Fruit fly (Drosophila melanogaster) whole organism, embryonic: Measurements from ENCODE around the gene BTBD9.

Experiments
- Asciz ChIP-seq: fragments of 200-800 bp; sonication (Bioruptor generic); optimal IDR thresholded peaks from 2 replicates; lab custom pipeline; 2017; ENCODE audit warnings: missing biosample characterization, mild to moderate bottlenecking, missing genetic modification characterization, missing genetic modification reagents
- Bdp1 ChIP-seq: fragments of 200-800 bp; sonication (Bioruptor generic); optimal IDR thresholded peaks from 3 replicates; lab custom pipeline; 2016; ENCODE audit warnings: missing biosample characterization, missing genetic modification characterization
- C15 ChIP-seq: fragments of 200-800 bp; sonication (Bioruptor generic); IDR thresholded peaks from 3 replicates; pipeline ENCODE4 v1.3.6; 2022; ENCODE audit warnings: missing biosample characterization, missing genetic modification characterization
- CG10209 ChIP-seq: fragments of 200-800 bp; sonication (Bioruptor generic); optimal IDR thresholded peaks from 3 replicates; lab custom pipeline; 2017; ENCODE audit warnings: missing biosample characterization, mild to moderate bottlenecking, missing genetic modification characterization, missing genetic modification reagents
- CG10565 ChIP-seq: fragments of 200-800 bp; sonication (Bioruptor generic); optimal IDR thresholded peaks from 3 replicates; lab custom pipeline; 2016; ENCODE audit warnings: missing biosample characterization, mild to moderate bottlenecking, missing genetic modification characterization
- CG11085 ChIP-seq: fragments of 200-800 bp; sonication (Bioruptor generic); IDR thresholded peaks from 2 replicates; pipeline ENCODE4 v1.3.6; 2022; ENCODE audit warnings: missing biosample characterization, missing genetic modification characterization
- CG11560 ChIP-seq: fragments of 200-800 bp; sonication (Bioruptor generic); IDR thresholded peaks from 3 replicates; pipeline ENCODE4 v1.3.6; 2022; ENCODE audit warnings: missing biosample characterization, missing genetic modification characterization
- CG13287 ChIP-seq: fragments of 200-800 bp; sonication (Bioruptor generic); IDR thresholded peaks from 2 replicates; pipeline ENCODE4 v1.3.6; 2022; ENCODE audit warnings: missing biosample characterization, missing genetic modification characterization; ENCODE audit not compliant: partially characterized antibody
- CG1647 ChIP-seq: fragments of 200-800 bp; sonication (Bioruptor generic); optimal IDR thresholded peaks from 3 replicates; lab custom pipeline; 2016; ENCODE audit warnings: missing biosample characterization, missing genetic modification characterization
- CG17612 ChIP-seq: fragments of 200-800 bp; sonication (Bioruptor generic); IDR thresholded peaks from 2 replicates; pipeline ENCODE4 v1.3.6; 2022; ENCODE audit warnings: missing biosample characterization, missing genetic modification characterization
- CG32767 ChIP-seq: fragments of 200-800 bp; sonication (Bioruptor generic); IDR thresholded peaks from 2 replicates; pipeline ENCODE4 v1.3.6; 2022; ENCODE audit warnings: missing biosample characterization, missing genetic modification characterization
- CG4617 ChIP-seq: fragments of 200-800 bp; sonication (Bioruptor generic); optimal IDR thresholded peaks from 3 replicates; lab custom pipeline; 2016; ENCODE audit warnings: missing biosample characterization, missing genetic modification characterization, borderline replicate concordance
- CG7928 ChIP-seq: fragments of 200-800 bp; sonication (Bioruptor generic); optimal IDR thresholded peaks from 2 replicates; lab custom pipeline; 2017; ENCODE audit warnings: missing biosample characterization, mild to moderate bottlenecking, missing genetic modification characterization
- CG8359 ChIP-seq: fragments of 200-800 bp; sonication (Bioruptor generic); optimal IDR thresholded peaks from 2 replicates; lab custom pipeline; 2017; ENCODE audit warnings: missing biosample characterization, mild to moderate bottlenecking, missing genetic modification characterization, borderline replicate concordance
- CG8388 ChIP-seq: fragments of 200-800 bp; sonication (Bioruptor generic); optimal IDR thresholded peaks from 2 replicates; lab custom pipeline; 2019; ENCODE audit warnings: missing biosample characterization, mild to moderate bottlenecking, missing genetic modification characterization, moderate library complexity
- CG9932 ChIP-seq: fragments of 200-800 bp; sonication (Bioruptor generic); IDR thresholded peaks from 2 replicates; pipeline ENCODE4 v1.3.6; 2022; ENCODE audit warnings: missing biosample characterization, missing genetic modification characterization
- CTCF ChIP-seq: fragments of 200-800 bp; sonication (Bioruptor generic); optimal IDR thresholded peaks from 2 replicates; lab custom pipeline; 2017; ENCODE audit warnings: missing biosample characterization, mild to moderate bottlenecking, missing genetic modification characterization, moderate library complexity
- Dek ChIP-seq: fragments of 200-800 bp; sonication (Bioruptor generic); optimal IDR thresholded peaks from 3 replicates; lab custom pipeline; 2019; ENCODE audit warnings: missing biosample characterization, mild to moderate bottlenecking, missing genetic modification characterization, moderate library complexity
- Dll ChIP-seq: fragments of 200-800 bp; sonication (Bioruptor generic); IDR thresholded peaks from 4 replicates; pipeline ENCODE4 v1.3.6; 2022; ENCODE audit warnings: missing biosample characterization, missing genetic modification characterization; ENCODE audit not compliant: partially characterized antibody
- E2f1 ChIP-seq: fragments of 200-800 bp; sonication (Bioruptor generic); IDR thresholded peaks from 2 replicates; pipeline ENCODE4 v1.3.6; 2022; ENCODE audit warnings: missing biosample characterization, missing genetic modification characterization
- Gsc ChIP-seq: fragments of 200-800 bp; sonication (Bioruptor generic); IDR thresholded peaks from 2 replicates; pipeline ENCODE4 v1.3.6; 2022; ENCODE audit warnings: missing biosample characterization, missing genetic modification characterization
- HLHmδ ChIP-seq: fragments of 200-800 bp; sonication (Bioruptor generic); optimal IDR thresholded peaks from 2 replicates; lab custom pipeline; 2018; ENCODE audit warnings: missing biosample characterization, mild to moderate bottlenecking, missing genetic modification characterization, moderate library complexity
- Hand ChIP-seq: fragments of 200-800 bp; sonication (Bioruptor generic); optimal IDR thresholded peaks from 2 replicates; lab custom pipeline; 2017; ENCODE audit warnings: mild to moderate bottlenecking, missing biosample characterization, missing genetic modification reagents, missing genetic modification characterization
- Hey ChIP-seq: fragments of 200-800 bp; sonication (Bioruptor generic); optimal IDR thresholded peaks from 3 replicates; lab custom pipeline; 2018; ENCODE audit warnings: missing biosample characterization, mild to moderate bottlenecking, missing genetic modification characterization
- Hr3 ChIP-seq: fragments of 200-800 bp; sonication (Bioruptor generic); optimal IDR thresholded peaks from 3 replicates; lab custom pipeline; 2016; ENCODE audit warnings: missing biosample characterization, missing genetic modification characterization
- Lim3 ChIP-seq: fragments of 200-800 bp; sonication (Bioruptor generic); IDR thresholded peaks from 2 replicates; pipeline ENCODE4 v1.3.6; 2022; ENCODE audit warnings: missing biosample characterization, missing genetic modification characterization
- Mad ChIP-seq: fragments of 200-800 bp; sonication (Bioruptor generic); optimal IDR thresholded peaks from 2 replicates; lab custom pipeline; 2016; ENCODE audit warnings: missing biosample characterization, missing genetic modification characterization
- Max ChIP-seq: fragments of 200-800 bp; sonication (Bioruptor generic); optimal IDR thresholded peaks from 2 replicates; lab custom pipeline; 2016; ENCODE audit warnings: missing biosample characterization, mild to moderate bottlenecking, missing genetic modification characterization
- Meics ChIP-seq: fragments of 200-800 bp; sonication (Bioruptor generic); optimal IDR thresholded peaks from 2 replicates; lab custom pipeline; 2017; ENCODE audit warnings: missing biosample characterization, mild to moderate bottlenecking, missing genetic modification characterization
- NfI ChIP-seq: fragments of 200-800 bp; sonication (Bioruptor generic); optimal IDR thresholded peaks from 3 replicates; lab custom pipeline; 2018; ENCODE audit warnings: missing biosample characterization, mild to moderate bottlenecking, missing genetic modification characterization, moderate library complexity
- Oli ChIP-seq: fragments of 200-800 bp; sonication (Bioruptor generic); optimal IDR thresholded peaks from 2 replicates; lab custom pipeline; 2018; ENCODE audit warnings: missing biosample characterization, mild to moderate bottlenecking, missing genetic modification characterization, moderate library complexity
- PHDP ChIP-seq: fragments of 200-800 bp; sonication (Bioruptor generic); optimal IDR thresholded peaks from 3 replicates; lab custom pipeline; 2018; ENCODE audit warnings: missing biosample characterization, mild to moderate bottlenecking, missing genetic modification characterization, moderate library complexity
- Stat92E ChIP-seq, 3 experiments: fragments of >200 bp in 2 of 3; fragments of 200-800 bp in 1 of 3; sonication (Bioruptor generic) in 1 of 3; optimal IDR thresholded peaks; 2 replicates each; lab custom pipeline; 2017 to 2019; ENCODE audit warnings: missing biosample characterization in 3 of 3, missing genetic modification characterization in 3 of 3, mild to moderate bottlenecking in 1 of 3, moderate library complexity in 1 of 3
- ap ChIP-seq: fragments of 200-800 bp; sonication (Bioruptor generic); IDR thresholded peaks from 2 replicates; pipeline ENCODE4 v1.3.6; 2022; ENCODE audit warnings: missing biosample characterization, missing genetic modification characterization
- ara ChIP-seq: fragments of 200-800 bp; sonication (Bioruptor generic); IDR thresholded peaks from 2 replicates; pipeline ENCODE4 v1.3.6; 2022; ENCODE audit warnings: missing biosample characterization, missing genetic modification characterization
- ato ChIP-seq: fragments of 200-800 bp; sonication (Bioruptor generic); IDR thresholded peaks from 2 replicates; pipeline ENCODE4 v1.3.6; 2022; ENCODE audit warnings: missing biosample characterization, missing genetic modification characterization; ENCODE audit not compliant: partially characterized antibody
- bigmax ChIP-seq: fragments of 200-800 bp; sonication (Bioruptor generic); optimal IDR thresholded peaks from 2 replicates; lab custom pipeline; 2018; ENCODE audit warnings: missing biosample characterization, mild to moderate bottlenecking, missing genetic modification characterization
- bsh ChIP-seq, 2 experiments: fragments of 200-800 bp; sonication (Bioruptor generic); optimal IDR thresholded peaks; 2 replicates each; lab custom pipeline; 2017 to 2018; ENCODE audit warnings: mild to moderate bottlenecking in 2 of 2, missing biosample characterization in 2 of 2, missing genetic modification characterization in 2 of 2, moderate library complexity in 1 of 2
- cad ChIP-seq: fragments of >200 bp; optimal IDR thresholded peaks from 2 replicates; lab custom pipeline; 2017; ENCODE audit warnings: missing biosample characterization, missing genetic modification characterization
- ci ChIP-seq: fragments of 200-800 bp; sonication (Bioruptor generic); IDR thresholded peaks from 3 replicates; pipeline ENCODE4 v1.3.6; 2022; ENCODE audit warnings: missing biosample characterization, missing genetic modification characterization
- fd102C ChIP-seq: fragments of 200-800 bp; sonication (Bioruptor generic); optimal IDR thresholded peaks from 2 replicates; lab custom pipeline; 2018; ENCODE audit warnings: missing biosample characterization, mild to moderate bottlenecking, missing genetic modification characterization, moderate library complexity
- fd3F ChIP-seq: fragments of 200-800 bp; sonication (Bioruptor generic); optimal IDR thresholded peaks from 2 replicates; lab custom pipeline; 2018; ENCODE audit warnings: missing biosample characterization, mild to moderate bottlenecking, missing genetic modification characterization, moderate library complexity
- grau ChIP-seq: fragments of 200-800 bp; optimal IDR thresholded peaks from 3 replicates; lab custom pipeline; 2019; ENCODE audit warnings: missing biosample characterization, mild to moderate bottlenecking, missing genetic modification characterization, moderate library complexity
- hkb ChIP-seq, 2 experiments: fragments of 200-800 bp in 1 of 2; fragments of >200 bp in 1 of 2; sonication (Bioruptor generic) in 1 of 2; IDR thresholded peaks in 1 of 2; optimal IDR thresholded peaks in 1 of 2; 2 replicates each; pipeline versions ENCODE4 v1.3.6 to Lab custom; 2017 to 2022; ENCODE audit warnings: missing biosample characterization in 1 of 2, missing genetic modification characterization in 1 of 2
- ken ChIP-seq: fragments of 200-800 bp; sonication (Bioruptor generic); IDR thresholded peaks from 3 replicates; pipeline ENCODE4 v1.3.6; 2022; ENCODE audit warnings: missing biosample characterization, missing genetic modification characterization
- nau ChIP-seq: fragments of 200-800 bp; sonication (Bioruptor generic); optimal IDR thresholded peaks from 3 replicates; lab custom pipeline; 2017; ENCODE audit warnings: missing biosample characterization, mild to moderate bottlenecking, missing genetic modification characterization, missing genetic modification reagents
- repo ChIP-seq: fragments of 200-800 bp; sonication (Bioruptor generic); optimal IDR thresholded peaks from 2 replicates; lab custom pipeline; 2016; ENCODE audit warnings: missing biosample characterization, missing genetic modification characterization
- seq ChIP-seq: fragments of 200-800 bp; sonication (Bioruptor generic); IDR thresholded peaks from 2 replicates; pipeline ENCODE4 v1.3.6; 2022; ENCODE audit warnings: missing biosample characterization, missing genetic modification characterization
- slbo ChIP-seq: fragments of 200-800 bp; sonication (Bioruptor generic); IDR thresholded peaks from 2 replicates; pipeline ENCODE4 v1.3.6; 2022; ENCODE audit warnings: missing biosample characterization, missing genetic modification characterization
- sr ChIP-seq: fragments of 200-800 bp; sonication (Bioruptor generic); IDR thresholded peaks from 3 replicates; pipeline ENCODE4 v1.3.6; 2022; ENCODE audit warnings: missing biosample characterization, missing genetic modification characterization
- ttk ChIP-seq: fragments of 200-800 bp; sonication (Bioruptor generic); IDR thresholded peaks from 2 replicates; pipeline ENCODE4 v2.1.2; 2022; ENCODE audit warnings: missing biosample characterization, missing genetic modification characterization

BTBD9 gene

dm6 chrX:10757616-10758078 is 10.7 kb upstream of the BTBD9 start, which contains the start of gene Rph (continued):
- TF ChIP-seq ap (GFP tag; lab: Robert Waterston, UW) (no peak), ara (GFP tag; lab: Robert Waterston, UW) (no peak), cad (GFP tag; lab: Kevin White, UChicago) (no peak), CG32767 (GFP tag; lab: Robert Waterston, UW) (no peak), Hey (tag; lab: Kevin White, UChicago) (no peak), NfI (no peak), Hr3 (GFP tag; lab: Kevin White, UChicago) (no peak), CG10209 (peak; percentile 13), ci (GFP tag; lab: Robert Waterston, UW) (no peak), CG8359 (GFP tag; lab: Kevin White, UChicago) (no peak), Oli (no peak), CG9932 (GFP tag; lab: Robert Waterston, UW) (peak; percentile 50), hkb (optimal IDR thresholded peaks at IDR 0.05; lab: Kevin White, UChicago) (no peak), hkb (GFP tag; IDR thresholded peaks at IDR 0.05; lab: Robert Waterston, UW) (no peak), Mad (no peak), repo (GFP tag; lab: Kevin White, UChicago) (no peak), C15 (GFP tag; lab: Robert Waterston, UW) (no peak), CG8388 (GFP tag; lab: Kevin White, UChicago) (no peak), bigmax (no peak), fd3F (GFP tag; lab: Kevin White, UChicago) (no peak), Asciz (GFP tag; lab: Kevin White, UChicago) (no peak), seq (GFP tag; lab: Robert Waterston, UW) (no peak), sr (GFP tag; lab: Robert Waterston, UW) (no peak), CG4617 (no peak), Hand (GFP tag; lab: Kevin White, UChicago) (no peak), CG10565 (no peak), Meics (GFP tag; lab: Kevin White, UChicago) (no peak), CG13287 (GFP tag; lab: Robert Waterston, UW) (peak; percentile 63), E2f1 (GFP tag; lab: Robert Waterston, UW) (no peak), ttk (GFP tag; lab: Robert Waterston, UW) (no peak), grau (peak; percentile 10), Gsc (GFP tag; lab: Robert Waterston, UW) (no peak), Stat92E (GFP tag; optimal IDR thresholded peaks at IDR 0.05; lab: Kevin White, UChicago) (no peak), Max (GFP tag; lab: Kevin White, UChicago) (no peak), slbo (GFP tag; lab: Robert Waterston, UW) (peak; percentile 46; the same call in 1 of the 2 replicates), PHDP (tag; lab: Kevin White, UChicago) (no peak), CG11085 (GFP tag; lab: Robert Waterston, UW) (no peak), CG7928 (GFP tag; lab: Kevin White, UChicago) (no peak), CTCF (GFP tag; lab: Kevin White, UChicago) (no peak), ato (no peak), HLHmδ (GFP tag; lab: Kevin White, UChicago) (no peak), CG17612 (GFP tag; lab: Robert Waterston, UW) (no peak), Lim3 (GFP tag; lab: Robert Waterston, UW) (no peak), Dll (GFP tag; lab: Robert Waterston, UW) (peak; percentile 46; the same call in 2 of the 4 replicates), fd102C (GFP tag; lab: Kevin White, UChicago) (no peak), Bdp1 (GFP tag; lab: Kevin White, UChicago) (no peak), nau (GFP tag; lab: Kevin White, UChicago) (no peak), CG1647 (GFP tag; lab: Kevin White, UChicago) (no peak), CG11560 (0 out of 3 replicates have a peak, but pooled peaks have one; percentile 16), ken (no peak), bsh (GFP tag; optimal IDR thresholded peaks at IDR 0.05; lab: Kevin White, UChicago) (no peak), Dek (tag; lab: Kevin White, UChicago) (no peak)
